Fruit fly (Drosophila melanogaster) whole organism, pupa: ENCODE results near the gene Mocs1.

Experiments
- CG10348 ChIP-seq: fragments of 200-800 bp; sonication (Bioruptor generic); IDR thresholded peaks from 2 replicates; pipeline ENCODE4 v1.3.6; 2022; ENCODE audit warnings: missing biosample characterization, missing genetic modification characterization
- CG12605 ChIP-seq: fragments of 200-800 bp; sonication (Bioruptor generic); IDR thresholded peaks from 2 replicates; pipeline ENCODE4 v1.3.6; 2022; ENCODE audit warnings: missing biosample characterization, missing genetic modification characterization
- CG13204 ChIP-seq: fragments of 200-800 bp; sonication (Bioruptor generic); optimal IDR thresholded peaks from 2 replicates; lab custom pipeline; 2018; ENCODE audit warnings: missing biosample characterization, mild to moderate bottlenecking, missing genetic modification characterization, moderate library complexity
- CG14655 ChIP-seq: fragments of 200-800 bp; sonication (Bioruptor generic); optimal IDR thresholded peaks from 3 replicates; lab custom pipeline; 2017; ENCODE audit warnings: mild to moderate bottlenecking, missing biosample characterization, missing genetic modification reagents, missing genetic modification characterization
- CG15710 ChIP-seq: fragments of 200-800 bp; sonication (Bioruptor generic); optimal IDR thresholded peaks from 2 replicates; lab custom pipeline; 2018; ENCODE audit warnings: missing biosample characterization, mild to moderate bottlenecking, missing genetic modification characterization, moderate library complexity
- CG17806 ChIP-seq: fragments of 200-800 bp; sonication (Bioruptor generic); optimal IDR thresholded peaks from 2 replicates; lab custom pipeline; 2018; ENCODE audit warnings: missing biosample characterization, mild to moderate bottlenecking, missing genetic modification characterization, moderate library complexity
- CG32121 ChIP-seq: fragments of 200-800 bp; sonication (Bioruptor generic); IDR thresholded peaks from 2 replicates; pipeline ENCODE4 v1.3.6; 2022; ENCODE audit warnings: missing biosample characterization, missing genetic modification characterization
- CG34367 ChIP-seq: fragments of 200-800 bp; sonication (Bioruptor generic); optimal IDR thresholded peaks from 2 replicates; lab custom pipeline; 2018; ENCODE audit warnings: missing biosample characterization, mild to moderate bottlenecking, missing genetic modification characterization
- CG4496 ChIP-seq: fragments of 200-800 bp; sonication (Bioruptor generic); IDR thresholded peaks from 3 replicates; pipeline ENCODE4 v1.3.6; 2022; ENCODE audit warnings: missing biosample characterization, missing genetic modification characterization
- CG8159 ChIP-seq: fragments of 200-800 bp; sonication (Bioruptor generic); optimal IDR thresholded peaks from 3 replicates; lab custom pipeline; 2018; ENCODE audit warnings: missing biosample characterization, mild to moderate bottlenecking, missing genetic modification characterization, moderate library complexity
- CG8301 ChIP-seq: fragments of 200-800 bp; sonication (Bioruptor generic); optimal IDR thresholded peaks from 2 replicates; lab custom pipeline; 2018; ENCODE audit warnings: missing biosample characterization, mild to moderate bottlenecking, missing genetic modification characterization
- CG9948 ChIP-seq: fragments of 200-800 bp; sonication (Bioruptor generic); optimal IDR thresholded peaks from 2 replicates; lab custom pipeline; 2018; ENCODE audit warnings: missing biosample characterization, mild to moderate bottlenecking, missing genetic modification characterization, moderate library complexity
- D1 ChIP-seq: fragments of 200-800 bp; sonication (Bioruptor generic); optimal IDR thresholded peaks from 2 replicates; lab custom pipeline; 2018; ENCODE audit warnings: missing biosample characterization, mild to moderate bottlenecking, missing genetic modification characterization, moderate library complexity
- EcR ChIP-seq: fragments of 200-800 bp; sonication (Bioruptor generic); optimal IDR thresholded peaks from 3 replicates; lab custom pipeline; 2019; ENCODE audit warnings: missing biosample characterization, missing genetic modification characterization, mild to moderate bottlenecking, moderate library complexity, missing genetic modification reagents
- Ets98B ChIP-seq: fragments of 200-800 bp; sonication (Bioruptor generic); IDR thresholded peaks from 2 replicates; pipeline ENCODE4 v1.3.6; 2022; ENCODE audit warnings: missing biosample characterization, missing genetic modification characterization
- Pif1A ChIP-seq: fragments of 200-800 bp; sonication (Bioruptor generic); optimal IDR thresholded peaks from 3 replicates; lab custom pipeline; 2016; ENCODE audit warnings: missing biosample characterization, missing genetic modification characterization
- Pif1B ChIP-seq: fragments of 200-800 bp; sonication (Bioruptor generic); optimal IDR thresholded peaks from 3 replicates; lab custom pipeline; 2016; ENCODE audit warnings: missing biosample characterization, missing genetic modification characterization
- Snoo ChIP-seq: fragments of 200-800 bp; sonication (Bioruptor generic); optimal IDR thresholded peaks from 3 replicates; lab custom pipeline; 2017; ENCODE audit warnings: missing biosample characterization, mild to moderate bottlenecking, missing genetic modification characterization, inconsistent platforms
- fd96Ca ChIP-seq: fragments of 200-800 bp; sonication (Bioruptor generic); IDR thresholded peaks from 3 replicates; pipeline ENCODE4 v1.3.6; 2022; ENCODE audit warnings: missing biosample characterization, missing genetic modification characterization
- gl ChIP-seq: fragments of 200-800 bp; sonication (Bioruptor generic); optimal IDR thresholded peaks from 2 replicates; lab custom pipeline; 2018; ENCODE audit warnings: missing biosample characterization, mild to moderate bottlenecking, missing genetic modification characterization
- rn ChIP-seq: fragments of 200-800 bp; sonication (Bioruptor generic); IDR thresholded peaks from 2 replicates; pipeline ENCODE4 v1.3.6; 2022; ENCODE audit warnings: missing biosample characterization, missing genetic modification characterization

The Mocs1 gene

dm6 chr3L:11101598-11101997 lies 31.3 kb downstream of the Mocs1 start, which contains the start of gene Elo68beta:
TSS of gene Elo68beta (minus strand) at chr3L:11101698.
- TF ChIP-seq Snoo (no peak), CG32121 (GFP tag; lab: Robert Waterston, UW) (no peak), CG17806 (no peak), Pif1B (GFP tag; lab: Kevin White, UChicago) (no peak), rn (no peak), Pif1A (GFP tag; lab: Kevin White, UChicago) (no peak)

dm6 chr3L:11102930-11103329 lies 32.6 kb downstream of the Mocs1 start, which contains the start of gene Elo68alpha:
TSS of gene Elo68alpha (minus strand) at chr3L:11103030.
- TF ChIP-seq Ets98B (GFP tag; lab: Robert Waterston, UW) = no peak
- TF ChIP-seq rn = no peak
- TF ChIP-seq, all 21 proteins: peak for 0

- TF ChIP-seq CG32121 (GFP tag; lab: Robert Waterston, UW) (no peak), CG14655 (no peak), CG12605 (no peak)
Observed at dm6 chr3L:11103773-11104172, 33.4 kb downstream of the Mocs1 start, which contains the start of gene CG32071. TSS of gene CG32071 (minus strand) at chr3L:11103873.

- no peak for TF ChIP-seq D1 (tag; lab: Kevin White, UChicago)
- no peak for TF ChIP-seq Snoo
- TF ChIP-seq CG32121 (GFP tag; lab: Robert Waterston, UW) = no peak
- TF ChIP-seq fd96Ca (GFP tag; lab: Robert Waterston, UW) = no peak
- no peak for TF ChIP-seq CG17806
- TF ChIP-seq Pif1B (GFP tag; lab: Kevin White, UChicago) = no peak
- TF ChIP-seq gl (tag; lab: Kevin White, UChicago) = no peak
Observed at dm6 chr3L:11107432-11107831, 37.1 kb downstream of the Mocs1 start, which contains the start of gene CG32073. TSS of gene CG32073 (minus strand) at chr3L:11107582.

- TF ChIP-seq CG34367 (tag; lab: Kevin White, UChicago) = no peak
- no peak for TF ChIP-seq EcR
- no peak for TF ChIP-seq CG13204 (GFP tag; lab: Kevin White, UChicago)
- TF ChIP-seq Pif1B (GFP tag; lab: Kevin White, UChicago) = no peak
- TF ChIP-seq rn = no peak
- no peak for TF ChIP-seq fd96Ca (GFP tag; lab: Robert Waterston, UW)
- no peak for TF ChIP-seq Ets98B (GFP tag; lab: Robert Waterston, UW)
- no peak for TF ChIP-seq CG4496 (GFP tag; lab: Robert Waterston, UW)
- TF ChIP-seq CG10348 (GFP tag; lab: Robert Waterston, UW) = no peak
- no peak for TF ChIP-seq CG8301 (tag; lab: Kevin White, UChicago)
- TF ChIP-seq CG9948 (tag; lab: Kevin White, UChicago) = no peak
- no peak for TF ChIP-seq D1 (tag; lab: Kevin White, UChicago)
- TF ChIP-seq CG17806 = no peak
- TF ChIP-seq CG8159 (tag; lab: Kevin White, UChicago) = no peak
- TF ChIP-seq Pif1A (GFP tag; lab: Kevin White, UChicago) = no peak
- TF ChIP-seq, all 21 proteins: peak for 0
Observed at dm6 chr3L:11107935-11108334, 37.6 kb downstream of the Mocs1 start, which contains the start of gene CG12522. TSS of gene CG12522 (plus strand) at chr3L:11108235.

dm6 chr3L:11109454-11109853 lies 39.1 kb downstream of the Mocs1 start, which contains the start of the genes CG34012 and emei:
TSS of gene CG34012 (minus strand) at chr3L:11109505.
TSS of gene emei (plus strand) at chr3L:11109690.
- no peak for TF ChIP-seq Snoo
- no peak for TF ChIP-seq CG17806
- no peak for TF ChIP-seq CG32121 (GFP tag; lab: Robert Waterston, UW)
- no peak for TF ChIP-seq rn
- no peak for TF ChIP-seq CG8159 (tag; lab: Kevin White, UChicago)
- no peak for TF ChIP-seq CG8301 (tag; lab: Kevin White, UChicago)
- TF ChIP-seq CG4496 (GFP tag; lab: Robert Waterston, UW) = no peak
- no peak for TF ChIP-seq D1 (tag; lab: Kevin White, UChicago)
- TF ChIP-seq CG9948 (tag; lab: Kevin White, UChicago) = no peak
- TF ChIP-seq Pif1B (GFP tag; lab: Kevin White, UChicago) = no peak
- no peak for TF ChIP-seq CG10348 (GFP tag; lab: Robert Waterston, UW)
- no peak for TF ChIP-seq fd96Ca (GFP tag; lab: Robert Waterston, UW)
- TF ChIP-seq CG14655 = no peak
- no peak for TF ChIP-seq gl (tag; lab: Kevin White, UChicago)
- TF ChIP-seq, all 21 proteins: peak for 0

- TF ChIP-seq CG10348 (GFP tag; lab: Robert Waterston, UW) = no peak
- no peak for TF ChIP-seq CG12605
- TF ChIP-seq CG32121 (GFP tag; lab: Robert Waterston, UW) = no peak
- peak; percentile 46; the same call in 1 of the 2 replicates for TF ChIP-seq rn
- TF ChIP-seq CG15710 (tag; lab: Kevin White, UChicago) = no peak
- no peak for TF ChIP-seq fd96Ca (GFP tag; lab: Robert Waterston, UW)
- TF ChIP-seq, all 21 proteins: peak for 1
Observed at dm6 chr3L:11112427-11112826, 42.1 kb downstream of the Mocs1 start.
